In genomic region chr3R:10395233-10395815, dm6 we compare ENCODE assay signal across 3 fruit fly cellular contexts.
TF ChIP-seq lines count a peak whose summit lies in the region.

No protein-coding gene starts in this region.

- TF ChIP-seq CTCF in whole organism, embryonic (GFP tag; optimal IDR thresholded peaks at IDR 0.05; lab: Kevin White, UChicago) = no peak

TF ChIP-seq in whole organism, adult, 20 proteins besides CTCF, POLR2A, EP300 and RAD21:
- TF ChIP-seq cic (GFP tag; optimal IDR thresholded peaks at IDR 0.05; lab: Kevin White, UChicago) (peak; percentile 23), CG7101 (tag; optimal IDR thresholded peaks at IDR 0.05; lab: Kevin White, UChicago) (no peak), CG14711 (tag; optimal IDR thresholded peaks at IDR 0.05; lab: Kevin White, UChicago) (no peak), Crg-1 (GFP tag; optimal IDR thresholded peaks at IDR 0.05; lab: Kevin White, UChicago) (no peak), Mnt (GFP tag; optimal IDR thresholded peaks at IDR 0.05; lab: Kevin White, UChicago) (no peak)

TF ChIP-seq in whole organism, embryonic, 481 proteins besides CTCF, POLR2A, EP300 and RAD21:
- TF ChIP-seq ewg (GFP tag; optimal IDR thresholded peaks at IDR 0.05; lab: Kevin White, UChicago) (no peak), prd (optimal IDR thresholded peaks at IDR 0.05; lab: Kevin White, UChicago) (no peak), prd (GFP tag; IDR thresholded peaks at IDR 0.05; lab: Robert Waterston, UW) (no peak), Neu2 (GFP tag; optimal IDR thresholded peaks at IDR 0.05; lab: Kevin White, UChicago; ENCODE audit: borderline replicate concordance) (no peak), nom (GFP tag; optimal IDR thresholded peaks at IDR 0.05; lab: Kevin White, UChicago) (peak; percentile 6), CG34224 (GFP tag; IDR thresholded peaks at IDR 0.05; lab: Robert Waterston, UW; ENCODE audit: partially characterized antibody) (peak; percentile 12; the same call in 1 of the 3 replicates), Med (GFP tag; lab: Kevin White, UChicago) (peak; percentile 72), Dfd (GFP tag; optimal IDR thresholded peaks at IDR 0.05; lab: Kevin White, UChicago) (no peak), chinmo (GFP tag; IDR thresholded peaks at IDR 0.05; lab: Robert Waterston, UW; ENCODE audit: partially characterized antibody) (peak; percentile 60; the same call in 2 of the 4 replicates), CG9797 (GFP tag; optimal IDR thresholded peaks at IDR 0.05; lab: Kevin White, UChicago) (no peak), CG6854 (GFP tag; optimal IDR thresholded peaks at IDR 0.05; lab: Kevin White, UChicago) (no peak), cwo (GFP tag; optimal IDR thresholded peaks at IDR 0.05; lab: Kevin White, UChicago) (peak; percentile 91), dimm (GFP tag; IDR thresholded peaks at IDR 0.05; lab: Robert Waterston, UW) (0 out of 2 replicates have a peak, but pooled peaks have one; percentile 2), caup (GFP tag; optimal IDR thresholded peaks at IDR 0.05; lab: Kevin White, UChicago; ENCODE audit: severe bottlenecking) (no peak), vnd (GFP tag; IDR thresholded peaks at IDR 0.05; lab: Robert Waterston, UW; ENCODE audit: partially characterized antibody) (no peak), GATAe (GFP tag; conservative IDR thresholded peaks at IDR 0.05; lab: Robert Waterston, UW) (no peak), lmd (GFP tag; IDR thresholded peaks at IDR 0.05; lab: Robert Waterston, UW) (no peak), sens (GFP tag; lab: Kevin White, UChicago) (no peak)

TF ChIP-seq in whole organism, pupa, 21 proteins besides CTCF, POLR2A, EP300 and RAD21:
- TF ChIP-seq EcR (GFP tag; optimal IDR thresholded peaks at IDR 0.05; lab: Kevin White, UChicago) (peak; percentile 57), CG10348 (GFP tag; IDR thresholded peaks at IDR 0.05; lab: Robert Waterston, UW) (no peak)
